Fruit fly (Drosophila melanogaster) whole organism, embryonic: ENCODE data around the gene Mdh2.
A peak's percentile ranks its signal among the peaks of the same experiment; 100 is the strongest.

Source experiments
- Atf6 ChIP-seq: fragments of 200-800 bp; sonication (Bioruptor generic); IDR thresholded peaks from 2 replicates; pipeline ENCODE4 v1.3.6; 2022; ENCODE audit warnings: missing biosample characterization, missing genetic modification characterization
- B-H2 ChIP-seq: fragments of 200-800 bp; sonication (Bioruptor generic); optimal IDR thresholded peaks from 2 replicates; lab custom pipeline; 2018; ENCODE audit warnings: missing biosample characterization, mild to moderate bottlenecking, missing genetic modification characterization
- Blimp-1 ChIP-seq: fragments of 200-800 bp; sonication (Bioruptor generic); optimal IDR thresholded peaks from 3 replicates; lab custom pipeline; 2018; ENCODE audit warnings: missing biosample characterization, missing genetic modification characterization, mild to moderate bottlenecking, moderate library complexity, missing genetic modification reagents
- CG10274 ChIP-seq: fragments of 200-800 bp; sonication (Bioruptor generic); optimal IDR thresholded peaks from 3 replicates; lab custom pipeline; 2017; ENCODE audit warnings: missing biosample characterization, mild to moderate bottlenecking, missing genetic modification characterization
- CG10462 ChIP-seq: fragments of 200-800 bp; sonication (Bioruptor generic); optimal IDR thresholded peaks from 2 replicates; lab custom pipeline; 2016; ENCODE audit warnings: missing biosample characterization, missing genetic modification characterization
- CG11093 ChIP-seq: fragments of 200-800 bp; sonication (Bioruptor generic); IDR thresholded peaks from 3 replicates; pipeline ENCODE4 v1.3.6; 2022; ENCODE audit warnings: missing biosample characterization, missing genetic modification characterization
- CG15073 ChIP-seq: fragments of 200-800 bp; sonication (Bioruptor generic); optimal IDR thresholded peaks from 2 replicates; lab custom pipeline; 2016; ENCODE audit warnings: missing biosample characterization, missing genetic modification characterization
- CG15696 ChIP-seq: fragments of 200-800 bp; sonication (Bioruptor generic); optimal IDR thresholded peaks from 2 replicates; lab custom pipeline; 2019; ENCODE audit warnings: missing biosample characterization, mild to moderate bottlenecking, missing genetic modification characterization, moderate library complexity
- CG17328 ChIP-seq: fragments of 200-800 bp; sonication (Bioruptor generic); IDR thresholded peaks from 2 replicates; pipeline ENCODE4 v1.3.6; 2022; ENCODE audit warnings: missing biosample characterization, missing genetic modification characterization
- CG18619 ChIP-seq: fragments of 200-800 bp; sonication (Bioruptor generic); optimal IDR thresholded peaks from 3 replicates; lab custom pipeline; 2017; ENCODE audit warnings: missing biosample characterization, mild to moderate bottlenecking, missing genetic modification characterization
- CG30403 ChIP-seq: fragments of 200-800 bp; sonication (Bioruptor generic); optimal IDR thresholded peaks from 3 replicates; lab custom pipeline; 2016; ENCODE audit warnings: missing biosample characterization, missing genetic modification characterization
- CG32772 ChIP-seq: fragments of 200-800 bp; sonication (Bioruptor generic); IDR thresholded peaks from 2 replicates; pipeline ENCODE4 v1.3.6; 2022; ENCODE audit warnings: missing biosample characterization, missing genetic modification characterization
- CG4328 ChIP-seq: fragments of 200-800 bp; sonication (Bioruptor generic); optimal IDR thresholded peaks from 3 replicates; lab custom pipeline; 2017; ENCODE audit warnings: missing biosample characterization, missing genetic modification reagents, missing genetic modification characterization
- CG43689 ChIP-seq: fragments of 200-800 bp; sonication (Bioruptor generic); IDR thresholded peaks from 2 replicates; pipeline ENCODE4 v1.3.6; 2022; ENCODE audit warnings: missing biosample characterization, missing genetic modification characterization
- CG4404 ChIP-seq: fragments of 200-800 bp; sonication (Bioruptor generic); IDR thresholded peaks from 2 replicates; pipeline ENCODE4 v1.3.6; 2022; ENCODE audit warnings: missing biosample characterization, missing genetic modification characterization
- CG6654 ChIP-seq: fragments of 200-800 bp; sonication (Bioruptor generic); optimal IDR thresholded peaks from 2 replicates; lab custom pipeline; 2017; ENCODE audit warnings: missing biosample characterization, mild to moderate bottlenecking, missing genetic modification characterization
- CG8281 ChIP-seq: fragments of 200-800 bp; sonication (Bioruptor generic); optimal IDR thresholded peaks from 2 replicates; lab custom pipeline; 2018; ENCODE audit warnings: missing biosample characterization, mild to moderate bottlenecking, missing genetic modification characterization, moderate library complexity
- CG9932 ChIP-seq: fragments of 200-800 bp; sonication (Bioruptor generic); IDR thresholded peaks from 2 replicates; pipeline ENCODE4 v1.3.6; 2022; ENCODE audit warnings: missing biosample characterization, missing genetic modification characterization
- Dfd ChIP-seq, 2 experiments: fragments of >200 bp; optimal IDR thresholded peaks; 2 replicates each; lab custom pipeline; 2017; ENCODE audit warnings: missing biosample characterization in 2 of 2, missing genetic modification characterization in 2 of 2
- Dip3 ChIP-seq: fragments of 200-800 bp; sonication (Bioruptor generic); optimal IDR thresholded peaks from 3 replicates; lab custom pipeline; 2016; ENCODE audit warnings: missing biosample characterization, missing genetic modification characterization
- Dp ChIP-seq: fragments of 200-800 bp; sonication (Bioruptor generic); optimal IDR thresholded peaks from 2 replicates; lab custom pipeline; 2018; ENCODE audit warnings: missing biosample characterization, mild to moderate bottlenecking, missing genetic modification characterization, moderate library complexity
- E2f1 ChIP-seq: fragments of 200-800 bp; sonication (Bioruptor generic); IDR thresholded peaks from 2 replicates; pipeline ENCODE4 v1.3.6; 2022; ENCODE audit warnings: missing biosample characterization, missing genetic modification characterization
- Eip74EF ChIP-seq, 2 experiments: fragments of 200-800 bp in 1 of 2; fragments of >200 bp in 1 of 2; sonication (Bioruptor generic) in 1 of 2; optimal IDR thresholded peaks; 2 replicates each; lab custom pipeline; 2017 to 2019; ENCODE audit warnings: missing biosample characterization in 2 of 2, missing genetic modification characterization in 2 of 2, mild to moderate bottlenecking in 1 of 2, moderate library complexity in 1 of 2
- HLH4C ChIP-seq: fragments of 200-800 bp; sonication (Bioruptor generic); IDR thresholded peaks from 3 replicates; pipeline ENCODE4 v1.3.6; 2022; ENCODE audit warnings: missing biosample characterization, missing genetic modification characterization; ENCODE audit not compliant: partially characterized antibody
- HmgD ChIP-seq: fragments of 200-800 bp; sonication (Bioruptor generic); optimal IDR thresholded peaks from 3 replicates; lab custom pipeline; 2016; ENCODE audit warnings: missing biosample characterization, missing genetic modification characterization
- Hr51 ChIP-seq, 2 experiments: fragments of 200-800 bp; sonication (Bioruptor generic); optimal IDR thresholded peaks; 2 replicates in 1 of 2; 3 replicates in 1 of 2; lab custom pipeline; 2016 to 2018; ENCODE audit warnings: missing biosample characterization in 2 of 2, missing genetic modification characterization in 2 of 2, mild to moderate bottlenecking in 1 of 2, moderate library complexity in 1 of 2
- Hr78 ChIP-seq, 2 experiments: fragments of 200-800 bp in 1 of 2; fragments of >200 bp in 1 of 2; sonication (Bioruptor generic) in 1 of 2; optimal IDR thresholded peaks; 2 replicates each; lab custom pipeline; 2017 to 2019; ENCODE audit warnings: missing biosample characterization in 2 of 2, missing genetic modification characterization in 2 of 2, mild to moderate bottlenecking in 1 of 2, moderate library complexity in 1 of 2
- Jarid2 ChIP-seq: fragments of 200-800 bp; sonication (Bioruptor generic); optimal IDR thresholded peaks from 3 replicates; lab custom pipeline; 2017; ENCODE audit warnings: mild to moderate bottlenecking, missing biosample characterization, missing genetic modification reagents, missing genetic modification characterization
- MESR4 ChIP-seq: fragments of 200-800 bp; sonication (Bioruptor generic); optimal IDR thresholded peaks from 2 replicates; lab custom pipeline; 2018; ENCODE audit warnings: missing biosample characterization, mild to moderate bottlenecking, missing genetic modification characterization, moderate library complexity
- MTF-1 ChIP-seq: fragments of 200-800 bp; sonication (Bioruptor generic); optimal IDR thresholded peaks from 2 replicates; lab custom pipeline; 2018; ENCODE audit warnings: missing biosample characterization, mild to moderate bottlenecking, missing genetic modification characterization, borderline replicate concordance
- Max ChIP-seq: fragments of 200-800 bp; sonication (Bioruptor generic); optimal IDR thresholded peaks from 2 replicates; lab custom pipeline; 2016; ENCODE audit warnings: missing biosample characterization, mild to moderate bottlenecking, missing genetic modification characterization
- Oli ChIP-seq: fragments of 200-800 bp; sonication (Bioruptor generic); optimal IDR thresholded peaks from 2 replicates; lab custom pipeline; 2018; ENCODE audit warnings: missing biosample characterization, mild to moderate bottlenecking, missing genetic modification characterization, moderate library complexity
- Poxn ChIP-seq: fragments of 200-800 bp; sonication (Bioruptor generic); IDR thresholded peaks from 2 replicates; pipeline ENCODE4 v1.3.6; 2022; ENCODE audit warnings: missing biosample characterization, missing genetic modification characterization
- TFAM ChIP-seq: fragments of 200-800 bp; sonication (Bioruptor generic); optimal IDR thresholded peaks from 2 replicates; lab custom pipeline; 2017; ENCODE audit warnings: missing biosample characterization, missing genetic modification characterization, inconsistent platforms
- ash1 ChIP-seq: fragments of 200-800 bp; sonication (Bioruptor generic); optimal IDR thresholded peaks from 2 replicates; lab custom pipeline; 2018; ENCODE audit warnings: missing biosample characterization, mild to moderate bottlenecking, missing genetic modification characterization
- btn ChIP-seq: fragments of 200-800 bp; sonication (Bioruptor generic); optimal IDR thresholded peaks from 2 replicates; lab custom pipeline; 2016; ENCODE audit warnings: missing biosample characterization, missing genetic modification characterization
- chinmo ChIP-seq: fragments of 200-800 bp; sonication (Bioruptor generic); IDR thresholded peaks from 4 replicates; pipeline ENCODE4 v1.3.6; 2022; ENCODE audit warnings: missing biosample characterization, missing genetic modification characterization; ENCODE audit not compliant: partially characterized antibody
- ems ChIP-seq: fragments of 200-800 bp; sonication (Bioruptor generic); optimal IDR thresholded peaks from 3 replicates; lab custom pipeline; 2016; ENCODE audit warnings: missing biosample characterization, missing genetic modification characterization
- exex ChIP-seq: fragments of 200-800 bp; sonication (Bioruptor generic); optimal IDR thresholded peaks from 4 replicates; lab custom pipeline; 2018; ENCODE audit warnings: missing biosample characterization, mild to moderate bottlenecking, missing genetic modification characterization, moderate library complexity
- fd3F ChIP-seq: fragments of 200-800 bp; sonication (Bioruptor generic); optimal IDR thresholded peaks from 2 replicates; lab custom pipeline; 2018; ENCODE audit warnings: missing biosample characterization, mild to moderate bottlenecking, missing genetic modification characterization, moderate library complexity
- gt ChIP-seq: fragments of 200-800 bp; sonication (Bioruptor generic); IDR thresholded peaks from 2 replicates; pipeline ENCODE4 v1.3.6; 2022; ENCODE audit warnings: missing biosample characterization, missing genetic modification characterization
- her ChIP-seq: fragments of 200-800 bp; sonication (Bioruptor generic); optimal IDR thresholded peaks from 2 replicates; lab custom pipeline; 2016; ENCODE audit warnings: missing biosample characterization, missing genetic modification characterization
- kay ChIP-seq: fragments of 200-800 bp; sonication (Bioruptor generic); optimal IDR thresholded peaks from 2 replicates; lab custom pipeline; 2016; ENCODE audit warnings: missing biosample characterization, missing genetic modification characterization
- mirr ChIP-seq: fragments of 200-800 bp; sonication (Bioruptor generic); optimal IDR thresholded peaks from 3 replicates; lab custom pipeline; 2018; ENCODE audit warnings: missing biosample characterization, mild to moderate bottlenecking, missing genetic modification characterization
- nerfin-2 ChIP-seq: fragments of 200-800 bp; sonication (Bioruptor generic); IDR thresholded peaks from 2 replicates; pipeline ENCODE4 v1.3.6; 2022; ENCODE audit warnings: missing biosample characterization, missing genetic modification characterization; ENCODE audit not compliant: partially characterized antibody
- org-1 ChIP-seq: fragments of 200-800 bp; sonication (Bioruptor generic); optimal IDR thresholded peaks from 2 replicates; lab custom pipeline; 2017; ENCODE audit warnings: missing biosample characterization, missing genetic modification characterization
- rib ChIP-seq: fragments of 200-800 bp; sonication (Bioruptor generic); IDR thresholded peaks from 2 replicates; pipeline ENCODE4 v1.3.6; 2022; ENCODE audit warnings: missing biosample characterization, missing genetic modification characterization
- sim ChIP-seq: fragments of 200-800 bp; sonication (Bioruptor generic); IDR thresholded peaks from 2 replicates; pipeline ENCODE4 v1.3.6; 2022; ENCODE audit warnings: missing biosample characterization, missing genetic modification characterization
- slou ChIP-seq: fragments of 200-800 bp; sonication (Bioruptor generic); optimal IDR thresholded peaks from 3 replicates; lab custom pipeline; 2016; ENCODE audit warnings: missing biosample characterization, missing genetic modification characterization
- wek ChIP-seq: fragments of 200-800 bp; sonication (Bioruptor generic); optimal IDR thresholded peaks from 3 replicates; lab custom pipeline; 2018; ENCODE audit warnings: missing biosample characterization, mild to moderate bottlenecking, missing genetic modification characterization, moderate library complexity

Mdh2 gene

dm6 chr3R:18188702-18189125 lies 37.5 kb upstream of the Mdh2 start, which contains the start of the genes CG12321 and MED17:
CG12321 (minus strand) TSS chr3R:18188707.
MED17 (plus strand) TSS chr3R:18189072.
- peak; percentile 77 for TF ChIP-seq Dip3
- peak; percentile 88 for TF ChIP-seq B-H2
- peak; percentile 97 for TF ChIP-seq CG9932 (GFP tag; lab: Robert Waterston, UW)
- peak; percentile 78 for TF ChIP-seq CG4328 (GFP tag; lab: Kevin White, UChicago)
- TF ChIP-seq CG4404 (GFP tag; lab: Robert Waterston, UW), result peak; percentile 86
- TF ChIP-seq Dfd (GFP tag; optimal IDR thresholded peaks at IDR 0.05; lab: Kevin White, UChicago), result no peak
- TF ChIP-seq CG10274 (GFP tag; lab: Kevin White, UChicago), result peak; percentile 54
- TF ChIP-seq her (GFP tag; lab: Kevin White, UChicago), result no peak
- peak; percentile 62 for TF ChIP-seq org-1 (GFP tag; lab: Kevin White, UChicago)
- TF ChIP-seq E2f1 (GFP tag; lab: Robert Waterston, UW), result peak; percentile 88
- TF ChIP-seq Dp (GFP tag; lab: Kevin White, UChicago), result peak; percentile 66
- TF ChIP-seq wek (GFP tag; lab: Kevin White, UChicago), result no peak
- peak; percentile 80 for TF ChIP-seq CG11093
- TF ChIP-seq CG30403, result peak; percentile 93
- peak; percentile 61 for TF ChIP-seq Poxn
- peak; percentile 85 for TF ChIP-seq Max (GFP tag; lab: Kevin White, UChicago)
- TF ChIP-seq mirr (GFP tag; lab: Kevin White, UChicago), result peak; percentile 19
- TF ChIP-seq gt (GFP tag; lab: Robert Waterston, UW), result peak; percentile 70
- TF ChIP-seq sim (GFP tag; lab: Robert Waterston, UW), result 0 out of 2 replicates have a peak, but pooled peaks have one; percentile 31
- no peak for TF ChIP-seq TFAM (GFP tag; lab: Kevin White, UChicago)
- peak; percentile 48 for TF ChIP-seq Jarid2 (GFP tag; lab: Kevin White, UChicago)
- peak; percentile 89 for TF ChIP-seq CG18619 (GFP tag; lab: Kevin White, UChicago)
- no peak for TF ChIP-seq btn (GFP tag; lab: Kevin White, UChicago)
- TF ChIP-seq CG17328 (GFP tag; lab: Robert Waterston, UW), result peak; percentile 75
- no peak for TF ChIP-seq nerfin-2
- TF ChIP-seq ash1 (GFP tag; lab: Kevin White, UChicago), result peak; percentile 16
- TF ChIP-seq slou (GFP tag; lab: Kevin White, UChicago), result peak; percentile 82
- TF ChIP-seq CG8281 (tag; lab: Kevin White, UChicago), result peak; percentile 60
- TF ChIP-seq Blimp-1, result peak; percentile 84
- peak; percentile 61 for TF ChIP-seq exex (tag; lab: Kevin White, UChicago)
- no peak for TF ChIP-seq MESR4 (GFP tag; lab: Kevin White, UChicago)
- no peak for TF ChIP-seq HLH4C (GFP tag; lab: Robert Waterston, UW)
- peak; percentile 88 for TF ChIP-seq CG32772 (GFP tag; lab: Robert Waterston, UW)
- peak; percentile 89 for TF ChIP-seq Oli (tag; lab: Kevin White, UChicago)
- TF ChIP-seq Atf6 (GFP tag; lab: Robert Waterston, UW), result peak; percentile 82
- peak; percentile 77 for TF ChIP-seq CG15696 (tag; lab: Kevin White, UChicago)
- no peak for TF ChIP-seq MTF-1
- TF ChIP-seq kay (GFP tag; lab: Kevin White, UChicago), result peak; percentile 59
- TF ChIP-seq fd3F (GFP tag; lab: Kevin White, UChicago), result peak; percentile 85
- TF ChIP-seq Hr51 (GFP tag; optimal IDR thresholded peaks at IDR 0.05; lab: Kevin White, UChicago), result peak; percentile 74 to 91
- peak in 1 of 2 experiments; percentile 76 for TF ChIP-seq Eip74EF (GFP tag; optimal IDR thresholded peaks at IDR 0.05; lab: Kevin White, UChicago)
- TF ChIP-seq CG10462 (GFP tag; lab: Kevin White, UChicago), result peak; percentile 76
- no peak for TF ChIP-seq HmgD (GFP tag; lab: Kevin White, UChicago)
- no peak for TF ChIP-seq ems (GFP tag; lab: Kevin White, UChicago)
- TF ChIP-seq Hr78 (GFP tag; optimal IDR thresholded peaks at IDR 0.05; lab: Kevin White, UChicago), result no peak
- peak; percentile 69 for TF ChIP-seq CG6654
- TF ChIP-seq CG43689 (GFP tag; lab: Robert Waterston, UW), result no peak
- no peak for TF ChIP-seq chinmo
- peak; percentile 53 for TF ChIP-seq CG15073
- TF ChIP-seq rib, result peak; percentile 54
